Fruit fly (Drosophila melanogaster) whole organism, adult: Measurements from ENCODE around the gene otu.

ENCODE experiments used
- CG11617 ChIP-seq: fragments of 200-800 bp; sonication (Bioruptor generic); optimal IDR thresholded peaks from 2 replicates; lab custom pipeline; 2017; ENCODE audit warnings: mild to moderate bottlenecking, missing biosample characterization, missing genetic modification reagents, missing genetic modification characterization
- CG12768 ChIP-seq: fragments of 200-800 bp; sonication (Bioruptor generic); optimal IDR thresholded peaks from 2 replicates; lab custom pipeline; 2017; ENCODE audit warnings: missing biosample characterization, missing genetic modification characterization, mild to moderate bottlenecking, moderate library complexity, missing genetic modification reagents
- CG14711 ChIP-seq: fragments of 200-800 bp; sonication (Bioruptor generic); optimal IDR thresholded peaks from 2 replicates; lab custom pipeline; 2018; ENCODE audit warnings: missing biosample characterization, mild to moderate bottlenecking, missing genetic modification characterization, moderate library complexity
- CG1620 ChIP-seq: fragments of 200-800 bp; sonication (Bioruptor generic); optimal IDR thresholded peaks from 2 replicates; lab custom pipeline; 2016; ENCODE audit warnings: missing biosample characterization, missing genetic modification characterization
- CG33017 ChIP-seq: fragments of 200-800 bp; sonication (Bioruptor generic); optimal IDR thresholded peaks from 2 replicates; lab custom pipeline; 2018; ENCODE audit warnings: missing biosample characterization, mild to moderate bottlenecking, missing genetic modification characterization, moderate library complexity
- CG5204 ChIP-seq: fragments of 200-800 bp; sonication (Bioruptor generic); optimal IDR thresholded peaks from 2 replicates; lab custom pipeline; 2016; ENCODE audit warnings: missing biosample characterization, missing genetic modification characterization
- CG7045 ChIP-seq: fragments of 200-800 bp; sonication (Bioruptor generic); optimal IDR thresholded peaks from 2 replicates; lab custom pipeline; 2017; ENCODE audit warnings: missing biosample characterization, mild to moderate bottlenecking, missing genetic modification characterization
- CG7101 ChIP-seq: fragments of 200-800 bp; sonication (Bioruptor generic); optimal IDR thresholded peaks from 2 replicates; lab custom pipeline; 2018; ENCODE audit warnings: missing biosample characterization, mild to moderate bottlenecking, missing genetic modification characterization, moderate library complexity
- Clk ChIP-seq: fragments of 200-800 bp; sonication (Bioruptor generic); optimal IDR thresholded peaks from 2 replicates; lab custom pipeline; 2017; ENCODE audit warnings: missing biosample characterization, missing genetic modification characterization
- Crg-1 ChIP-seq: fragments of 200-800 bp; sonication (Bioruptor generic); optimal IDR thresholded peaks from 2 replicates; lab custom pipeline; 2016; ENCODE audit warnings: missing biosample characterization, missing genetic modification characterization
- Hr96 ChIP-seq: fragments of 200-800 bp; sonication (Bioruptor generic); optimal IDR thresholded peaks from 2 replicates; lab custom pipeline; 2016; ENCODE audit warnings: missing biosample characterization, missing genetic modification characterization
- Mnt ChIP-seq: fragments of 200-800 bp; sonication (Bioruptor generic); optimal IDR thresholded peaks from 2 replicates; lab custom pipeline; 2016; ENCODE audit warnings: missing biosample characterization, mild to moderate bottlenecking, missing genetic modification characterization
- bab1 ChIP-seq: fragments of 200-800 bp; sonication (Bioruptor generic); optimal IDR thresholded peaks from 3 replicates; lab custom pipeline; 2019; ENCODE audit warnings: missing biosample characterization, mild to moderate bottlenecking, missing genetic modification characterization, moderate library complexity
- cic ChIP-seq: fragments of 200-800 bp; sonication (Bioruptor generic); optimal IDR thresholded peaks from 2 replicates; lab custom pipeline; 2017; ENCODE audit warnings: missing biosample characterization, mild to moderate bottlenecking, missing genetic modification characterization, moderate library complexity
- cnc ChIP-seq, 2 experiments: fragments of >200 bp; optimal IDR thresholded peaks; 2 replicates each; lab custom pipeline; 2017
- kay ChIP-seq: fragments of 200-800 bp; sonication (Bioruptor generic); peaks from one replicate; lab custom pipeline; 2016; ENCODE audit warnings: missing biosample characterization, missing genetic modification characterization, borderline replicate concordance
- ovo ChIP-seq: fragments of 200-800 bp; sonication (Bioruptor generic); optimal IDR thresholded peaks from 2 replicates; lab custom pipeline; 2016; ENCODE audit warnings: missing biosample characterization, missing genetic modification characterization
- pad ChIP-seq: fragments of 200-800 bp; sonication (Bioruptor generic); optimal IDR thresholded peaks from 3 replicates; lab custom pipeline; 2017; ENCODE audit warnings: missing biosample characterization, missing genetic modification characterization, mild to moderate bottlenecking, moderate library complexity, missing genetic modification reagents
- tj ChIP-seq: fragments of 200-800 bp; sonication (Bioruptor generic); optimal IDR thresholded peaks from 3 replicates; lab custom pipeline; 2017; ENCODE audit warnings: missing biosample characterization, mild to moderate bottlenecking, missing genetic modification characterization, moderate library complexity
- toe ChIP-seq: fragments of 200-800 bp; sonication (Bioruptor generic); optimal IDR thresholded peaks from 2 replicates; lab custom pipeline; 2016; ENCODE audit warnings: missing biosample characterization, missing genetic modification characterization

The otu gene

DNA sequence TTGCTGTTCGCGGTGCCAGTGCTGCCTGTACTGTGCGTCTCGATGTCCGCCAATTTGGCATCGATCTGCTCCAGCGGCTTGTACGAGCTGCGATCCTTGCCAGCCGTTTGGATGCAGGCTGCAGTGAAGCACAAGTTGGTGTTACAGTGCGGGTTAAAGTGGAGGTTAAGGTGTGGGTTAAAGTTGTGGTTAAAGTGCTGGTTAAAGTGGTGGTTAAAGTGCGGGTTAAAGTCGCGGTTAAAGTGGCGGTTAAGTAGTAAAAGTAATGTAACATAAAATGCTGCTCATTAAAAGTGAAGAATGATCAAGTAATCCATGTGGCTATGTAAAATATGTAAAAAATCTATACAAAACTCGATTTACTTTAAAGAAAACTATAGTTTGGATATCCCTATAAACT, 37.2 kb downstream of the otu start:
- TF ChIP-seq CG5204 (GFP tag; lab: Kevin White, UChicago) (no peak), CG7045 (no peak), Hr96 (GFP tag; lab: Kevin White, UChicago) (no peak), CG11617 (GFP tag; lab: Kevin White, UChicago) (no peak), tj (GFP tag; lab: Kevin White, UChicago) (no peak), ovo (GFP tag; lab: Kevin White, UChicago) (no peak), bab1 (no peak), CG14711 (tag; lab: Kevin White, UChicago) (no peak), Crg-1 (GFP tag; lab: Kevin White, UChicago) (no peak), toe (no peak), CG1620 (GFP tag; lab: Kevin White, UChicago) (no peak), kay (no peak)

DNA sequence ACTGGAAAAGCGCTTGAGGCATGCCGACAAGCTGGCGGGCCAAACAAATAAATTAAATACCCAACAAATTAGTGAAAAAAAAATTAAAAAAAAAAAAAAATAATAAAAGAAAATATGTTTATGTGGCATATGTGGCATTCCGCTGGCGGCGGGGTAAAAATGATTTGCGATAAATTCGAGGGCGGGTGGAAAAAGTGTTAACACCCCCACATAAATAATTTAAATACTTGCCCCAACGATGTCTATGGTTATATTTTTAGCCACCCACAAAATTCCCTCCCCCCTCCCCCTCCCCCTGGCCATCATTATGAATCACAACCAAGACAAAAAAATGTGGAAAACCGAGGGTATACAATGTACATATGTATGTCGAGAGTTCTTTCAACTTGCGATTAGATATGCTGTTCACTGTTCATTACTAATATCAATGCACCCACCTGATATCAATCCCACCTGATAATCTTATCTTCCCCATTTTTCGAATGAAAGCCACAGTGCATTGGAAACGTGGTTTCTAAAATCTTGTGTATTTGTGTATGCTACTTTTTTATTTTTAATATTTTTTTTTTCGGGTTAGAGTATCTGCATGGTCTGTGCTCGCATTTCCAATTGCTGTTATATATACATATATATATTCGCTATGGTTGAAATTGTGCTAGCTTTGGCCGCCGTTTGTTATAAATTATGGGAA, 39.0 kb downstream of the otu start:
- TF ChIP-seq cnc (optimal IDR thresholded peaks at IDR 0.05; lab: Kevin White, UChicago) (no peak), cic (GFP tag; lab: Kevin White, UChicago) (no peak), CG5204 (GFP tag; lab: Kevin White, UChicago) (no peak), tj (GFP tag; lab: Kevin White, UChicago) (no peak), kay (no peak), CG33017 (tag; lab: Kevin White, UChicago) (no peak), pad (no peak), CG11617 (GFP tag; lab: Kevin White, UChicago) (no peak), CG1620 (GFP tag; lab: Kevin White, UChicago) (no peak), CG7101 (tag; lab: Kevin White, UChicago) (no peak), CG7045 (no peak), Hr96 (GFP tag; lab: Kevin White, UChicago) (no peak), ovo (GFP tag; lab: Kevin White, UChicago) (no peak), CG12768 (no peak), Mnt (GFP tag; lab: Kevin White, UChicago) (no peak), Crg-1 (GFP tag; lab: Kevin White, UChicago) (no peak), Clk (GFP tag; lab: Kevin White, UChicago) (no peak), toe (no peak)

DNA sequence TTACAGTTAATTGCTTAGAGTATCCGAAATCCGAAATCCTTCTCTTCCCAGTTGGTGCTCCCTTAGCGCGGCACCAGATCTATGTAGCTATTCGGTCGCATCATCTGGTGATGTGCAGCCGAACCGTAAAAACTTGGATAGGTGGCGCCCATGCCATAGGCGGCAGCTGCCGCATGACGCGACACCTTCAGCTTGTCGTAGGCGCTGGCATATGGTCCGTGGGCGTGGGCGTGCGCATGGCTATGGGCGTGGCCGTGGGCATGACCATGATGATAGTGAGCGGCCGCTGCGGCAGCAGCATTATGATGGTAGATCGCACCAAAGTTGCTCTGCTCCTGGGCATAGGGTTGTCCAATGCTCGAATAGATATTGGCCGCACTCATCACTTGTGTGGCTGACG, 41.2 kb downstream of the otu start:
- TF ChIP-seq ovo (GFP tag; lab: Kevin White, UChicago) (no peak), CG5204 (GFP tag; lab: Kevin White, UChicago) (no peak), Mnt (GFP tag; lab: Kevin White, UChicago) (no peak), bab1 (no peak), tj (GFP tag; lab: Kevin White, UChicago) (no peak), CG1620 (GFP tag; lab: Kevin White, UChicago) (no peak), cic (GFP tag; lab: Kevin White, UChicago) (no peak), CG7045 (no peak), Clk (GFP tag; lab: Kevin White, UChicago) (no peak), CG7101 (tag; lab: Kevin White, UChicago) (no peak), pad (no peak), toe (no peak), CG33017 (tag; lab: Kevin White, UChicago) (no peak), CG12768 (no peak)

dm6 chrX:8447166-8447565, 42.2 kb downstream of the otu start:
- TF ChIP-seq ovo (GFP tag; lab: Kevin White, UChicago) (no peak), pad (no peak), CG33017 (tag; lab: Kevin White, UChicago) (no peak), CG7045 (no peak), tj (GFP tag; lab: Kevin White, UChicago) (no peak), CG1620 (GFP tag; lab: Kevin White, UChicago) (no peak), CG11617 (GFP tag; lab: Kevin White, UChicago) (no peak), Mnt (GFP tag; lab: Kevin White, UChicago) (no peak), CG7101 (tag; lab: Kevin White, UChicago) (no peak), CG12768 (no peak), CG5204 (GFP tag; lab: Kevin White, UChicago) (no peak), cic (GFP tag; lab: Kevin White, UChicago) (no peak), toe (no peak), Hr96 (GFP tag; lab: Kevin White, UChicago) (no peak), kay (no peak), Crg-1 (GFP tag; lab: Kevin White, UChicago) (no peak), bab1 (no peak), CG14711 (tag; lab: Kevin White, UChicago) (no peak)

DNA sequence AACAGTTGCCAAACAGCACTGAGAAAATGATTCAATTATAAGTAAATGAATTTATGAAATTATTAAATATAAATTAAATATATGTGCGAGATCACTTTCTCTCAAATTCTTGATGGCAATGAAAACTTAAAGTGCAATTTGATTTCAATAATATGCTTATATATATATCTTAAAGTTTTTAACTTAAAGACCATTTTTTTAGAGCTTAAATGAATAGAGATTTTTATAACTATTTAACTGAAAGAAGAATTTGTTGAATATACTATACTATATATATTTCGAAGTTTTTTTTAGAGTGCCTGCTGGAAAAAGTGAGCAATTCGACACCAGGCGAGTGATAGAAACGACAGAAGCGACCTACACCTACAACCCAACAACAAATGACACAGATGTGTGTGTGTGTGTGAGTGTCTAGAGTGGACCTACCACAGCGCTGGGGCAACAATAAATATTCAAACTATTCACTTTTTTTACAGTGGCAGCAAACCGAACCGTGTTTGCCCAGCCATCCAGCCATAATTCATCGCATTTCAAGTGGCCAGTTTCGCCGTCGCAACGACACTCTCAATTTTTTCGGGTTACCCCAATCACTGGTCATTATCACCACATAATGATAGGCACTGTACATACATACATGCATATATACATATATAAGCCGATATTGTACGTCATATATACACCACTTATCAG, 44.3 kb downstream of the otu start:
- no peak for TF ChIP-seq CG7101 (tag; lab: Kevin White, UChicago)
- no peak for TF ChIP-seq CG11617 (GFP tag; lab: Kevin White, UChicago)
- no peak for TF ChIP-seq Crg-1 (GFP tag; lab: Kevin White, UChicago)

DNA sequence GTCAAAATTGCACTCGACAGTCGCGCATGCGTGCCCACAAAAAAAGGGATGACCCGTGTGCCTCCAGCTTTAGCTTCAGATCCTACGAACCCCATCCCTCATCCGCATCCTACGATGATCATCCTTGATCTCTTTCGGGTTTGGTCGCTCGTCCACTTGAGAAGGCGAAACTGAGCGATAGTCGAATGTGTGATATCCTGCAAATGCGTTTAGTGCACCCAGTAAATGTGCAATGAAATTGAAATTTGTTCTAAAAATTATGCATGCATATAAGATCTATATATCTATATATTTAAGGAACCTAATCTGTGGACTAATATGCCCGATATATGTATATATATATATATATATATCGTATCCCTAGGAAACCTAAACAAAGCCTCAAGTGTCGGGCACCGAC, 45.1 kb downstream of the otu start:
- TF ChIP-seq CG7101 (tag; lab: Kevin White, UChicago) (no peak), Clk (GFP tag; lab: Kevin White, UChicago) (no peak), bab1 (no peak), CG12768 (no peak), ovo (GFP tag; lab: Kevin White, UChicago) (no peak), toe (no peak), kay (no peak), CG33017 (tag; lab: Kevin White, UChicago) (no peak), CG7045 (no peak), CG14711 (tag; lab: Kevin White, UChicago) (no peak), CG5204 (GFP tag; lab: Kevin White, UChicago) (no peak), pad (no peak), Mnt (GFP tag; lab: Kevin White, UChicago) (no peak), CG1620 (GFP tag; lab: Kevin White, UChicago) (no peak), Crg-1 (GFP tag; lab: Kevin White, UChicago) (no peak), Hr96 (GFP tag; lab: Kevin White, UChicago) (no peak), tj (GFP tag; lab: Kevin White, UChicago) (no peak), cic (GFP tag; lab: Kevin White, UChicago) (no peak), CG11617 (GFP tag; lab: Kevin White, UChicago) (no peak), cnc (optimal IDR thresholded peaks at IDR 0.05; lab: Kevin White, UChicago) (no peak)
